Fruit fly (Drosophila melanogaster) S2 (cell line): ENCODE data around the gene Wdr81.
"Not testable (repeated sequence)": the region's sequence is repeated elsewhere in the genome, so short reads cannot be mapped to it uniquely, and the experiment has no call there.

ENCODE experiments used
- CG8478 ChIP-seq: fragments of >200 bp; optimal IDR thresholded peaks from 2 replicates; lab custom pipeline; 2018
- CTCF ChIP-seq, 2 experiments: fragments of >200 bp; optimal IDR thresholded peaks; 2 replicates each; lab custom pipeline; 2018

The Wdr81 gene

dm6 chr2L:12002051-12002450 is 18.7 kb downstream of the Wdr81 start, which contains the start of gene Hacd1:
Gene Hacd1, minus strand, starts transcription at chr2L:12002266.
- TF ChIP-seq CTCF (optimal IDR thresholded peaks at IDR 0.05; lab: Kevin White, UChicago): no peak
- no peak for TF ChIP-seq CG8478 (lab: Kevin White, UChicago)

dm6 chr2L:12001132-12001531 is 19.6 kb downstream of the Wdr81 start:
- TF ChIP-seq CG8478 (lab: Kevin White, UChicago): no peak

dm6 chr2L:11999240-11999704 is 21.5 kb downstream of the Wdr81 start, which contains the start of the genes CG18787 and Nfs1:
Gene CG18787, minus strand, starts transcription at chr2L:11999340.
Gene Nfs1, plus strand, starts transcription at chr2L:11999654.
- not testable (repeated sequence) for TF ChIP-seq CG8478 (lab: Kevin White, UChicago); CTCF (optimal IDR thresholded peaks at IDR 0.05; lab: Kevin White, UChicago)

- not testable (repeated sequence) for TF ChIP-seq CTCF (optimal IDR thresholded peaks at IDR 0.05; lab: Kevin White, UChicago); CG8478 (lab: Kevin White, UChicago)
Measured at dm6 chr2L:11996509-11996908, 24.3 kb downstream of the Wdr81 start, which contains the start of gene Ada1-1. Gene Ada1-1, plus strand, starts transcription at chr2L:11996809.

dm6 chr2L:11995332-11995790 is 25.4 kb downstream of the Wdr81 start, which contains the start of the genes CG18789 and Qtzl:
Gene CG18789, minus strand, starts transcription at chr2L:11995432.
Gene Qtzl, plus strand, starts transcription at chr2L:11995740.
- not testable (repeated sequence) for TF ChIP-seq CG8478 (lab: Kevin White, UChicago); CTCF (optimal IDR thresholded peaks at IDR 0.05; lab: Kevin White, UChicago)

dm6 chr2L:11992602-11993001 is 28.2 kb downstream of the Wdr81 start, which contains the start of gene Ada1-2:
Gene Ada1-2, plus strand, starts transcription at chr2L:11992902.
- not testable (repeated sequence) for TF ChIP-seq CG8478 (lab: Kevin White, UChicago); CTCF (optimal IDR thresholded peaks at IDR 0.05; lab: Kevin White, UChicago)

dm6 chr2L:11990458-11991065 is 30.2 kb downstream of the Wdr81 start, which contains the start of gene escl:
Gene escl, plus strand, starts transcription at chr2L:11990927.
- TF ChIP-seq CTCF (optimal IDR thresholded peaks at IDR 0.05; lab: Kevin White, UChicago): no peak
- no peak for TF ChIP-seq CG8478 (lab: Kevin White, UChicago)

dm6 chr2L:11989729-11990128 is 31.0 kb downstream of the Wdr81 start, which contains the start of the genes zuc and dgt2:
Gene zuc, minus strand, starts transcription at chr2L:11989882.
Gene dgt2, plus strand, starts transcription at chr2L:11989936.
- TF ChIP-seq CG8478 (lab: Kevin White, UChicago): no peak
- TF ChIP-seq CTCF (optimal IDR thresholded peaks at IDR 0.05; lab: Kevin White, UChicago): no peak

- TF ChIP-seq CTCF (optimal IDR thresholded peaks at IDR 0.05; lab: Kevin White, UChicago): no peak
- no peak for TF ChIP-seq CG8478 (lab: Kevin White, UChicago)
Measured at dm6 chr2L:11989210-11989609, 31.6 kb downstream of the Wdr81 start.

- TF ChIP-seq CG8478 (lab: Kevin White, UChicago): no peak
- TF ChIP-seq CTCF (optimal IDR thresholded peaks at IDR 0.05; lab: Kevin White, UChicago): no peak
Measured at dm6 chr2L:11987945-11988344, 32.8 kb downstream of the Wdr81 start, which contains the start of the genes CG6686 and CG34163. Gene CG6686, minus strand, starts transcription at chr2L:11988039. Gene CG34163, plus strand, starts transcription at chr2L:11988270.

dm6 chr2L:11981210-11981609 is 39.5 kb downstream of the Wdr81 start, which contains the start of gene CG16965:
Gene CG16965, plus strand, starts transcription at chr2L:11981591.
- TF ChIP-seq CTCF (optimal IDR thresholded peaks at IDR 0.05; lab: Kevin White, UChicago) (no peak), CG8478 (lab: Kevin White, UChicago) (no peak)

dm6 chr2L:11980075-11980474 is 40.7 kb downstream of the Wdr81 start:
- TF ChIP-seq CG8478 (lab: Kevin White, UChicago) (no peak), CTCF (optimal IDR thresholded peaks at IDR 0.05; lab: Kevin White, UChicago) (no peak)

- TF ChIP-seq CG8478 (lab: Kevin White, UChicago): no peak
Measured at dm6 chr2L:11977721-11978120, 43.0 kb downstream of the Wdr81 start.

- TF ChIP-seq CTCF (optimal IDR thresholded peaks at IDR 0.05; lab: Kevin White, UChicago) (no peak), CG8478 (lab: Kevin White, UChicago) (no peak)
Measured at dm6 chr2L:11976955-11977354, 43.8 kb downstream of the Wdr81 start.

dm6 chr2L:11973145-11973738 is 47.5 kb downstream of the Wdr81 start:
- TF ChIP-seq CTCF (optimal IDR thresholded peaks at IDR 0.05; lab: Kevin White, UChicago): no peak
- TF ChIP-seq CG8478 (lab: Kevin White, UChicago): no peak
